Worm (Caenorhabditis elegans): ENCODE results near the gene F32D8.12.
A peak's percentile ranks its signal among the peaks of the same experiment; 100 is the strongest.

DNA sequence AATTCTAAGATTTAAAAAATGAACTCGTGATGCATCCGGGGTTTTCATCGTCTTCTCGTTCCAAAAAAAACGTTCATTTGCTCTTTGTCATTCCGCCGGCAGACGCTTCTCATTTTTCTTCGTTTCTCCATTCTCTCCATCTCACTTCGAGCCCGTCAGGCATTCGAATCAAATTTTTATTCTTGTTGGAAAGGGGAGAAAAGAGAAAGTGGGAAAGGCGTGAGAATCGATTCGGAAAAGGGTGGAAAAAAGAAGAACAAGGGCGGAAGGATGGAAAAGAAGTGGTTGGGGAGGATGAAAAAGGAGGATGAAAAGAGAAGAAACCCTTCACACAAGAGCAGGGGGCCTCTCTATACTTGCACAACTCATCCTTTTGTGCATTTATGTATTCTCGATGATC is 14.0 kb upstream of the F32D8.12 start:
- TF ChIP-seq hlh-30 (tag; optimal IDR thresholded peaks at IDR 0.05; ENCODE audit: insufficient read depth) (peak; percentile 13), aha-1 (tag) (peak; percentile 87)
